Worm (Caenorhabditis elegans) whole organism, mixed stage, embryonic: ENCODE data around the gene R10E9.3.

ENCODE experiments used
- blmp-1 ChIP-seq: fragments of 150-350 bp; optimal IDR thresholded peaks from 2 replicates; lab custom pipeline; 2014; ENCODE audit warnings: missing biosample characterization, missing genetic modification characterization
- lsy-2 ChIP-seq: fragments of 150-350 bp; optimal IDR thresholded peaks from 2 replicates; lab custom pipeline; 2014; ENCODE audit warnings: missing biosample characterization, missing genetic modification characterization
- nhr-2 ChIP-seq: fragments of 150-350 bp; optimal IDR thresholded peaks from 2 replicates; lab custom pipeline; 2014; ENCODE audit warnings: missing biosample characterization, missing genetic modification characterization
- pha-4 ChIP-seq: fragments of 150-350 bp; optimal IDR thresholded peaks from 2 replicates; lab custom pipeline; 2018; ENCODE audit warnings: missing biosample characterization, missing genetic modification reagents, missing genetic modification characterization
- sem-2 ChIP-seq: fragments of 200-800 bp; sonication (Bioruptor generic); optimal IDR thresholded peaks from 2 replicates; lab custom pipeline; 2018; ENCODE audit warnings: mild to moderate bottlenecking, missing genetic modification characterization, missing compliant biosample characterization
- unc-39 ChIP-seq: fragments of 150-350 bp; optimal IDR thresholded peaks from 2 replicates; lab custom pipeline; 2014; ENCODE audit warnings: missing biosample characterization, missing genetic modification characterization

DNA sequence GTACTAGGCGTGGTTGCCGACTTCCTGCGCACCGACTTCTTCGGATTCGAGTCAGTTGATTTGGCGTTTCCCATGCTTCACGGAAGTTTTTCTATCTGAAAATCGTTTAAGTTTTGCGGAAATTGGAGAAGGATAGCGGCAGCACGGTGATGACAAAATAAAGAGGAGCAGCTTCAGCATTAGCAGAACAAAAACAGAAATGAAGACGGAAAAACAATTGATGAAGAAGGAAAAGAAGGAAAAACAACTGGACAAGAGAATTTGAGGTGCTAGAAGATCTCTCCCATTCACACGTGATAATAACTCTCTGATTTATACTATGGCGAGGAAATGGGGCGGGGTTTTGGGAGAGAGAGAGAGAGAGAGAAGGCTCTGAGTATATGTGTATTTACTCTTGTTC, 32.1 kb downstream of the R10E9.3 start, which contains the start of gene glb-11:
- TF ChIP-seq nhr-2 (tag; lab: Kevin White, UChicago) = no peak
- TF ChIP-seq blmp-1 (tag; lab: Kevin White, UChicago) = no peak
- no peak for TF ChIP-seq lsy-2 (tag; lab: Kevin White, UChicago)
- no peak for TF ChIP-seq pha-4 (tag; lab: Kevin White, UChicago)
- TF ChIP-seq sem-2 (GFP tag; lab: Kevin White, UChicago) = no peak
- no peak for TF ChIP-seq unc-39 (tag; lab: Kevin White, UChicago)
